Fruit fly (Drosophila melanogaster) whole organism, embryonic: ENCODE data around the gene CNPYb.

Experiments
- CG8089 ChIP-seq: fragments of 200-800 bp; sonication (Bioruptor generic); optimal IDR thresholded peaks from 3 replicates; lab custom pipeline; 2016; ENCODE audit warnings: missing biosample characterization, missing genetic modification characterization
- chinmo ChIP-seq: fragments of 200-800 bp; sonication (Bioruptor generic); IDR thresholded peaks from 4 replicates; pipeline ENCODE4 v1.3.6; 2022; ENCODE audit warnings: missing biosample characterization, missing genetic modification characterization; ENCODE audit not compliant: partially characterized antibody
- fd96Cb ChIP-seq: fragments of 200-800 bp; sonication (Bioruptor generic); optimal IDR thresholded peaks from 2 replicates; lab custom pipeline; 2018; ENCODE audit warnings: missing biosample characterization, mild to moderate bottlenecking, missing genetic modification characterization, moderate library complexity
- hb ChIP-seq: fragments of 200-800 bp; sonication (Bioruptor generic); IDR thresholded peaks from 3 replicates; pipeline ENCODE4 v1.3.6; 2022; ENCODE audit warnings: missing biosample characterization, missing genetic modification characterization; ENCODE audit not compliant: partially characterized antibody
- insv ChIP-seq, 2 experiments: fragments of 200-800 bp; sonication (Bioruptor generic); optimal IDR thresholded peaks; 3 replicates each; lab custom pipeline; 2016 to 2018; ENCODE audit warnings: missing biosample characterization in 2 of 2, missing genetic modification characterization in 2 of 2

dm6 chr3L:19056857-19057324, 39.1 kb downstream of the CNPYb start:
- TF ChIP-seq chinmo (GFP tag; lab: Robert Waterston, UW) = no peak
- no peak for TF ChIP-seq insv (GFP tag; optimal IDR thresholded peaks at IDR 0.05; lab: Kevin White, UChicago)
- TF ChIP-seq hb (GFP tag; lab: Robert Waterston, UW) = no peak
- TF ChIP-seq fd96Cb (tag; lab: Kevin White, UChicago) = peak; percentile 5
- no peak for TF ChIP-seq CG8089 (GFP tag; lab: Kevin White, UChicago)
